Fruit fly (Drosophila melanogaster) Kc167 (cell line): ENCODE results near the gene CG11382.

Experiments
- Sin3A ChIP-seq: fragments of >200 bp; optimal IDR thresholded peaks from 2 replicates; lab custom pipeline; 2018; ENCODE audit warnings: missing external identifiers
- h ChIP-seq: fragments of >200 bp; optimal IDR thresholded peaks from 3 replicates; lab custom pipeline; 2018; ENCODE audit warnings: missing external identifiers
- psq ChIP-seq: fragments of >200 bp; optimal IDR thresholded peaks from 2 replicates; lab custom pipeline; 2017; ENCODE audit warnings: missing external identifiers
- ttk ChIP-seq: sonication (Bioruptor generic); optimal IDR thresholded peaks from 2 replicates; lab custom pipeline; 2017; ENCODE audit warnings: missing external identifiers

dm6 chrX:1256131-1256530, 46.4 kb downstream of the CG11382 start:
- no peak for TF ChIP-seq psq
- no peak for TF ChIP-seq Sin3A (lab: Kevin White, UChicago)
- no peak for TF ChIP-seq h (lab: Kevin White, UChicago)
- TF ChIP-seq ttk (lab: Kevin White, UChicago): no peak
